Worm (Caenorhabditis elegans) whole organism, young adult: ENCODE results near the gene tsp-12.

ENCODE experiments used
- ama-1 ChIP-seq, 3 experiments: fragments of 150-350 bp in 1 of 3; sonication (generic microtip) in 2 of 3; optimal IDR thresholded peaks; 2 replicates each; lab custom pipeline; 2014 to 2018; ENCODE audit warnings: missing biosample characterization in 2 of 3, missing genetic modification characterization in 2 of 3, missing genetic modification reagents in 2 of 3
- attf-6 ChIP-seq: fragments of 200-800 bp; sonication (Bioruptor generic); IDR thresholded peaks from 2 replicates; pipeline ENCODE4 v1.3.6; 2022; ENCODE audit warnings: missing genetic modification reagents, missing genetic modification characterization, missing compliant biosample characterization
- bed-1 ChIP-seq: fragments of 200-800 bp; sonication (Bioruptor generic); IDR thresholded peaks from 2 replicates; pipeline ENCODE4 v1.3.6; 2022; ENCODE audit warnings: missing genetic modification reagents, missing genetic modification characterization, missing compliant biosample characterization
- egrh-3 ChIP-seq: fragments of 200-800 bp; sonication (Bioruptor generic); IDR thresholded peaks from 2 replicates; pipeline ENCODE4 v1.3.6; 2022; ENCODE audit warnings: missing genetic modification reagents, missing genetic modification characterization, missing compliant biosample characterization
- mxl-1 ChIP-seq: sonication (generic microtip); optimal IDR thresholded peaks from 2 replicates; lab custom pipeline; 2016; ENCODE audit warnings: missing genetic modification characterization, missing compliant biosample characterization
- nhr-179 ChIP-seq: sonication (generic microtip); optimal IDR thresholded peaks from 2 replicates; lab custom pipeline; 2016; ENCODE audit warnings: mild to moderate bottlenecking, missing genetic modification characterization, missing compliant biosample characterization

DNA sequence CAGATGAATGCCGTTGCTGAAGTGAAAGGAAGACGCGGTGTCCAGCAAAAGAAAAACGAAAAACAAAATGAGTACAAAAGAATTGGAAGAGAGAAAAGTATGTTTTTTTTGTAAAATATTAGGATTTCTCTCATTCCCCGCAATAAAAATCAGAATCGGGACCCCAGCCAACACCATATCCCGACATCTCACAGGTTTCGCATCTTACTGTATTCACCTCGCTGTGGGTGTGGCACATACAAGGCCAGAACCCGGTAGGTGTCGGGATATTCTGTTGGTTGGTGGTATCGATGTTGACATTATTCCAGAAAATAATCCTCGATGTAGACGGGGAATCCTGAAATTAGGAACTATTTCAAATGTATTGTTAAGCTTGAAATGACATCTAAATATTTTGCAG lies 33.6 kb downstream of the tsp-12 start:
- TF ChIP-seq ama-1 (optimal IDR thresholded peaks at IDR 0.05; lab: Kevin White, UChicago), result no peak
- TF ChIP-seq ama-1 (GFP tag; optimal IDR thresholded peaks at IDR 0.05; lab: Kevin White, UChicago), result no peak
- no peak for TF ChIP-seq egrh-3 (GFP tag; lab: Robert Waterston, UW)
- TF ChIP-seq mxl-1 (tag; lab: Kevin White, UChicago), result no peak
- no peak for TF ChIP-seq nhr-179 (tag; lab: Kevin White, UChicago)
- no peak for TF ChIP-seq attf-6 (GFP tag; lab: Robert Waterston, UW)
- TF ChIP-seq bed-1 (GFP tag; lab: Robert Waterston, UW), result no peak
